Fruit fly (Drosophila melanogaster) whole organism, embryonic: ENCODE measurements around the gene scyl.

Experiments
- Awh ChIP-seq: fragments of 200-800 bp; sonication (Bioruptor generic); IDR thresholded peaks from 2 replicates; pipeline ENCODE4, ENCODE4 v1.3.6; 2022; ENCODE audit warnings: missing biosample characterization, missing genetic modification characterization
- CG10209 ChIP-seq: fragments of 200-800 bp; sonication (Bioruptor generic); optimal IDR thresholded peaks from 3 replicates; lab custom pipeline; 2017; ENCODE audit warnings: missing biosample characterization, mild to moderate bottlenecking, missing genetic modification characterization, missing genetic modification reagents
- CG11695 ChIP-seq: fragments of 200-800 bp; sonication (Bioruptor generic); IDR thresholded peaks from 3 replicates; pipeline ENCODE4 v1.3.6; 2022; ENCODE audit warnings: missing biosample characterization, missing genetic modification characterization
- CG12299 ChIP-seq: fragments of 200-800 bp; sonication (Bioruptor generic); optimal IDR thresholded peaks from 2 replicates; lab custom pipeline; 2018; ENCODE audit warnings: missing biosample characterization, mild to moderate bottlenecking, missing genetic modification characterization
- CG1602 ChIP-seq: fragments of 200-800 bp; sonication (Bioruptor generic); optimal IDR thresholded peaks from 3 replicates; lab custom pipeline; 2016; ENCODE audit warnings: missing biosample characterization, missing genetic modification characterization
- CG17829 ChIP-seq: fragments of 200-800 bp; optimal IDR thresholded peaks from 2 replicates; lab custom pipeline; 2019; ENCODE audit warnings: missing biosample characterization, mild to moderate bottlenecking, missing genetic modification characterization, moderate library complexity
- CG18599 ChIP-seq: fragments of 200-800 bp; sonication (Bioruptor generic); optimal IDR thresholded peaks from 3 replicates; lab custom pipeline; 2017; ENCODE audit warnings: missing biosample characterization, missing genetic modification characterization, mild to moderate bottlenecking, moderate library complexity, missing genetic modification reagents
- CG18619 ChIP-seq: fragments of 200-800 bp; sonication (Bioruptor generic); optimal IDR thresholded peaks from 3 replicates; lab custom pipeline; 2017; ENCODE audit warnings: missing biosample characterization, mild to moderate bottlenecking, missing genetic modification characterization
- CG2678 ChIP-seq: fragments of 200-800 bp; sonication (Bioruptor generic); optimal IDR thresholded peaks from 3 replicates; lab custom pipeline; 2019; ENCODE audit warnings: missing biosample characterization, mild to moderate bottlenecking, missing genetic modification characterization, moderate library complexity
- CG30403 ChIP-seq: fragments of 200-800 bp; sonication (Bioruptor generic); optimal IDR thresholded peaks from 3 replicates; lab custom pipeline; 2016; ENCODE audit warnings: missing biosample characterization, missing genetic modification characterization
- CG43689 ChIP-seq: fragments of 200-800 bp; sonication (Bioruptor generic); IDR thresholded peaks from 2 replicates; pipeline ENCODE4 v1.3.6; 2022; ENCODE audit warnings: missing biosample characterization, missing genetic modification characterization
- CG4854 ChIP-seq: fragments of 200-800 bp; sonication (Bioruptor generic); optimal IDR thresholded peaks from 2 replicates; lab custom pipeline; 2016; ENCODE audit warnings: missing biosample characterization, missing genetic modification characterization, inconsistent platforms
- CG5953 ChIP-seq: fragments of 200-800 bp; sonication (Bioruptor generic); IDR thresholded peaks from 2 replicates; pipeline ENCODE4 v1.3.6; 2022; ENCODE audit warnings: missing biosample characterization, missing genetic modification characterization
- CG6272 ChIP-seq: fragments of 200-800 bp; sonication (Bioruptor generic); IDR thresholded peaks from 2 replicates; pipeline ENCODE4 v1.3.6; 2022; ENCODE audit warnings: missing biosample characterization, missing genetic modification characterization
- CG7372 ChIP-seq: fragments of 200-800 bp; sonication (Bioruptor generic); IDR thresholded peaks from 2 replicates; pipeline ENCODE4 v1.3.6; 2022; ENCODE audit warnings: missing biosample characterization, missing genetic modification characterization
- CG9215 ChIP-seq: fragments of 200-800 bp; sonication (Bioruptor generic); IDR thresholded peaks from 2 replicates; pipeline ENCODE4 v1.3.6; 2022; ENCODE audit warnings: missing biosample characterization, missing genetic modification characterization
- CG9609 ChIP-seq: fragments of 200-800 bp; sonication (Bioruptor generic); optimal IDR thresholded peaks from 3 replicates; lab custom pipeline; 2016; ENCODE audit warnings: missing biosample characterization, missing genetic modification characterization
- D19B ChIP-seq: fragments of 200-800 bp; sonication (Bioruptor generic); optimal IDR thresholded peaks from 2 replicates; lab custom pipeline; 2017; ENCODE audit warnings: missing biosample characterization, mild to moderate bottlenecking, missing genetic modification characterization
- Doc3 ChIP-seq: fragments of 200-800 bp; sonication (Bioruptor generic); IDR thresholded peaks from 3 replicates; pipeline ENCODE4 v1.3.6; 2022; ENCODE audit warnings: missing biosample characterization, missing genetic modification characterization; ENCODE audit not compliant: partially characterized antibody
- Fer1 ChIP-seq: fragments of 200-800 bp; sonication (Bioruptor generic); optimal IDR thresholded peaks from 2 replicates; lab custom pipeline; 2017; ENCODE audit warnings: missing biosample characterization, mild to moderate bottlenecking, missing genetic modification characterization
- Gug ChIP-seq: fragments of 200-800 bp; sonication (Bioruptor generic); IDR thresholded peaks from 4 replicates; pipeline ENCODE4 v1.3.6; 2022; ENCODE audit warnings: missing biosample characterization, missing genetic modification characterization
- H15 ChIP-seq: fragments of 200-800 bp; sonication (Bioruptor generic); IDR thresholded peaks from 3 replicates; pipeline ENCODE4 v1.3.6; 2022; ENCODE audit warnings: missing biosample characterization, missing genetic modification characterization
- Hmx ChIP-seq: fragments of 200-800 bp; sonication (Bioruptor generic); optimal IDR thresholded peaks from 2 replicates; lab custom pipeline; 2016; ENCODE audit warnings: missing biosample characterization, missing genetic modification characterization
- Lpt ChIP-seq: fragments of >200 bp; optimal IDR thresholded peaks from 2 replicates; lab custom pipeline; 2018; ENCODE audit warnings: missing biosample characterization, missing genetic modification characterization
- MBD-R2 ChIP-seq: fragments of 200-800 bp; sonication (Bioruptor generic); IDR thresholded peaks from 2 replicates; pipeline ENCODE4 v1.3.6; 2022; ENCODE audit warnings: missing biosample characterization, missing genetic modification characterization
- MESR4 ChIP-seq: fragments of 200-800 bp; sonication (Bioruptor generic); optimal IDR thresholded peaks from 2 replicates; lab custom pipeline; 2018; ENCODE audit warnings: missing biosample characterization, mild to moderate bottlenecking, missing genetic modification characterization, moderate library complexity
- Myb ChIP-seq: fragments of 200-800 bp; sonication (Bioruptor generic); optimal IDR thresholded peaks from 2 replicates; lab custom pipeline; 2016; ENCODE audit warnings: missing biosample characterization, missing genetic modification characterization
- NC2β ChIP-seq: fragments of 200-800 bp; sonication (Bioruptor generic); optimal IDR thresholded peaks from 2 replicates; lab custom pipeline; 2016; ENCODE audit warnings: missing biosample characterization, missing genetic modification characterization
- Nf-YB ChIP-seq: fragments of 200-800 bp; sonication (Bioruptor generic); optimal IDR thresholded peaks from 3 replicates; lab custom pipeline; 2019; ENCODE audit warnings: missing biosample characterization, mild to moderate bottlenecking, missing genetic modification characterization, moderate library complexity
- Ptx1 ChIP-seq: fragments of 200-800 bp; sonication (Bioruptor generic); IDR thresholded peaks from 2 replicates; pipeline ENCODE4 v1.3.6; 2022; ENCODE audit warnings: missing biosample characterization, missing genetic modification characterization
- Sry-δ ChIP-seq: fragments of 200-800 bp; sonication (Bioruptor generic); optimal IDR thresholded peaks from 2 replicates; lab custom pipeline; 2016; ENCODE audit warnings: missing biosample characterization, missing genetic modification characterization
- TFAM ChIP-seq: fragments of 200-800 bp; sonication (Bioruptor generic); optimal IDR thresholded peaks from 2 replicates; lab custom pipeline; 2017; ENCODE audit warnings: missing biosample characterization, missing genetic modification characterization, inconsistent platforms
- Taf1 ChIP-seq: fragments of 200-800 bp; sonication (Bioruptor generic); IDR thresholded peaks from 2 replicates; pipeline ENCODE4 v1.3.6; 2022; ENCODE audit warnings: missing biosample characterization, missing genetic modification characterization
- Tbp ChIP-seq: fragments of >200 bp; optimal IDR thresholded peaks from 2 replicates; lab custom pipeline; 2018; ENCODE audit warnings: missing biosample characterization, missing genetic modification characterization
- ara ChIP-seq: fragments of 200-800 bp; sonication (Bioruptor generic); IDR thresholded peaks from 2 replicates; pipeline ENCODE4 v1.3.6; 2022; ENCODE audit warnings: missing biosample characterization, missing genetic modification characterization
- ato ChIP-seq: fragments of 200-800 bp; sonication (Bioruptor generic); IDR thresholded peaks from 2 replicates; pipeline ENCODE4 v1.3.6; 2022; ENCODE audit warnings: missing biosample characterization, missing genetic modification characterization; ENCODE audit not compliant: partially characterized antibody
- bbx ChIP-seq: fragments of 200-800 bp; sonication (Bioruptor generic); IDR thresholded peaks from 2 replicates; pipeline ENCODE4 v1.3.6; 2022; ENCODE audit warnings: missing biosample characterization, missing genetic modification characterization; ENCODE audit not compliant: partially characterized antibody
- caup ChIP-seq: fragments of 200-800 bp; sonication (Bioruptor generic); optimal IDR thresholded peaks from 3 replicates; lab custom pipeline; 2017; ENCODE audit warnings: missing biosample characterization, mild to moderate bottlenecking, missing genetic modification characterization, moderate library complexity; ENCODE audit not compliant: severe bottlenecking
- croc ChIP-seq: fragments of 200-800 bp; sonication (Bioruptor generic); conservative IDR thresholded peaks from 3 replicates; pipeline ENCODE4 v1.3.6; 2022; ENCODE audit warnings: missing biosample characterization, missing genetic modification characterization
- fd96Cb ChIP-seq: fragments of 200-800 bp; sonication (Bioruptor generic); optimal IDR thresholded peaks from 2 replicates; lab custom pipeline; 2018; ENCODE audit warnings: missing biosample characterization, mild to moderate bottlenecking, missing genetic modification characterization, moderate library complexity
- jing ChIP-seq: fragments of 200-800 bp; sonication (Bioruptor generic); optimal IDR thresholded peaks from 2 replicates; lab custom pipeline; 2018; ENCODE audit warnings: missing biosample characterization, mild to moderate bottlenecking, missing genetic modification characterization
- nau ChIP-seq: fragments of 200-800 bp; sonication (Bioruptor generic); optimal IDR thresholded peaks from 3 replicates; lab custom pipeline; 2017; ENCODE audit warnings: missing biosample characterization, mild to moderate bottlenecking, missing genetic modification characterization, missing genetic modification reagents
- pfk ChIP-seq: fragments of 200-800 bp; sonication (Bioruptor generic); optimal IDR thresholded peaks from 2 replicates; lab custom pipeline; 2018; ENCODE audit warnings: missing biosample characterization, mild to moderate bottlenecking, missing genetic modification characterization, moderate library complexity
- prd ChIP-seq, 3 experiments: fragments of >200 bp in 2 of 3; fragments of 200-800 bp in 1 of 3; sonication (Bioruptor generic) in 1 of 3; optimal IDR thresholded peaks in 2 of 3; IDR thresholded peaks in 1 of 3; 2 replicates in 2 of 3; 3 replicates in 1 of 3; pipeline versions ENCODE4 v1.3.6 to Lab custom; 2017 to 2022; ENCODE audit warnings: missing biosample characterization in 1 of 3, missing genetic modification characterization in 1 of 3
- run ChIP-seq: fragments of 200-800 bp; sonication (Bioruptor generic); optimal IDR thresholded peaks from 3 replicates; lab custom pipeline; 2018; ENCODE audit warnings: missing biosample characterization, mild to moderate bottlenecking, missing genetic modification characterization
- sima ChIP-seq: fragments of 200-800 bp; sonication (Bioruptor generic); optimal IDR thresholded peaks from 2 replicates; lab custom pipeline; 2016; ENCODE audit warnings: missing biosample characterization, missing genetic modification characterization
- stc ChIP-seq: fragments of 200-800 bp; sonication (Bioruptor generic); IDR thresholded peaks from 2 replicates; pipeline ENCODE4 v1.3.6; 2022; ENCODE audit warnings: missing biosample characterization, missing genetic modification characterization
- sug ChIP-seq: fragments of 200-800 bp; optimal IDR thresholded peaks from 2 replicates; lab custom pipeline; 2019; ENCODE audit warnings: missing biosample characterization, mild to moderate bottlenecking, missing genetic modification characterization, moderate library complexity
- trh ChIP-seq: fragments of 200-800 bp; sonication (Bioruptor generic); optimal IDR thresholded peaks from 2 replicates; lab custom pipeline; 2016; ENCODE audit warnings: missing biosample characterization, missing genetic modification characterization
- wor ChIP-seq: fragments of 200-800 bp; sonication (Bioruptor generic); IDR thresholded peaks from 2 replicates; pipeline ENCODE4 v1.3.6; 2022; ENCODE audit warnings: missing biosample characterization, missing genetic modification characterization
- zfh1 ChIP-seq: fragments of 200-800 bp; sonication (Bioruptor generic); IDR thresholded peaks from 3 replicates; pipeline ENCODE4 v1.3.6; 2022; ENCODE audit warnings: missing biosample characterization, missing genetic modification characterization

scyl gene

DNA sequence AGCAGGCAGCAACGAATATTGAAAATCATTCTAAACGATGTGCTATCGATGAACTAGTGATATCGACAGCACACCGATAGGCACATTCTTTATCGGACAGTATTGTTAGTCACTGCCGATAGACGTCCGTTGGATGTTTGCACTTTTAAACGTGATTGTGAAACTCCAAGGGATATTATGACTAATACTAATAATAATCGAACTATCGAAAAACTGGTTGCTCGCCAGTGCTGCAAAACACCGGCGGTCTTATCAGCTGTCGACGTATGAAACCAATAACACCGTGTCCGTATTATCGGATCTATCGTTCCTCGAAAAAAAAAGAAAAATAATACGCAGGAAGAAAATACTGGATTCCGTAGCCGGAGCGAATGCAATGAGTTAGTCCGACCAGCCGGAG, 41.6 kb upstream of the scyl start, which contains the start of the genes Ube3a and CG7600 (continued):
- TF ChIP-seq Doc3 = peak; percentile 99
- no peak for TF ChIP-seq CG9215 (GFP tag; lab: Robert Waterston, UW)
- peak; percentile 5 for TF ChIP-seq CG10209 (GFP tag; lab: Kevin White, UChicago)
- TF ChIP-seq jing (GFP tag; lab: Kevin White, UChicago) = no peak
- TF ChIP-seq croc (GFP tag; lab: Robert Waterston, UW) = no peak
- no peak for TF ChIP-seq pfk (GFP tag; lab: Kevin White, UChicago)
- no peak for TF ChIP-seq CG11695 (GFP tag; lab: Robert Waterston, UW)
- TF ChIP-seq H15 (GFP tag; lab: Robert Waterston, UW) = no peak
- no peak for TF ChIP-seq sima (GFP tag; lab: Kevin White, UChicago)
- TF ChIP-seq Ptx1 = no peak; the same call in 1 of the 2 replicates
- peak; percentile 31 for TF ChIP-seq CG30403
- peak; percentile 90 for TF ChIP-seq Sry-δ (GFP tag; lab: Kevin White, UChicago)
- no peak for TF ChIP-seq Taf1 (GFP tag; lab: Robert Waterston, UW)
- TF ChIP-seq bbx = peak; percentile 100
- no peak for TF ChIP-seq CG7372 (GFP tag; lab: Robert Waterston, UW)
- peak; percentile 69 for TF ChIP-seq CG17829
- peak; percentile 87 for TF ChIP-seq MBD-R2 (GFP tag; lab: Robert Waterston, UW)
- no peak for TF ChIP-seq Gug (GFP tag; lab: Robert Waterston, UW)
- TF ChIP-seq prd (optimal IDR thresholded peaks at IDR 0.05; lab: Kevin White, UChicago) = no peak
- peak; percentile 37; the same call in 2 of the 3 replicates for TF ChIP-seq prd (GFP tag; IDR thresholded peaks at IDR 0.05; lab: Robert Waterston, UW)
- no peak for TF ChIP-seq CG18619 (GFP tag; lab: Kevin White, UChicago)
- peak; percentile 99 for TF ChIP-seq Myb (GFP tag; lab: Kevin White, UChicago)
- TF ChIP-seq CG18599 (GFP tag; lab: Kevin White, UChicago) = peak; percentile 37
- TF ChIP-seq CG12299 (tag; lab: Kevin White, UChicago) = peak; percentile 42
- peak; percentile 69 for TF ChIP-seq Fer1
- TF ChIP-seq ato (GFP tag; lab: Robert Waterston, UW) = peak; percentile 100
- no peak for TF ChIP-seq Lpt (GFP tag; lab: Kevin White, UChicago)
- peak; percentile 45 for TF ChIP-seq CG2678 (tag; lab: Kevin White, UChicago)
- no peak for TF ChIP-seq fd96Cb (tag; lab: Kevin White, UChicago)
- no peak for TF ChIP-seq wor (GFP tag; lab: Robert Waterston, UW)
- TF ChIP-seq trh (GFP tag; lab: Kevin White, UChicago) = no peak
- no peak for TF ChIP-seq CG5953 (GFP tag; lab: Robert Waterston, UW)
- TF ChIP-seq MESR4 (GFP tag; lab: Kevin White, UChicago) = peak; percentile 81
- TF ChIP-seq CG6272 (GFP tag; lab: Robert Waterston, UW) = no peak
- TF ChIP-seq ara (GFP tag; lab: Robert Waterston, UW) = no peak
- TF ChIP-seq CG4854 (GFP tag; lab: Kevin White, UChicago) = peak; percentile 25
- TF ChIP-seq D19B (GFP tag; lab: Kevin White, UChicago) = no peak
- TF ChIP-seq Hmx (GFP tag; lab: Kevin White, UChicago) = no peak
- peak; percentile 6 for TF ChIP-seq CG1602
- TF ChIP-seq zfh1 (GFP tag; lab: Robert Waterston, UW) = no peak
- TF ChIP-seq run = peak; percentile 2
- TF ChIP-seq CG9609 (GFP tag; lab: Kevin White, UChicago) = no peak
- peak; percentile 66 for TF ChIP-seq sug
- no peak for TF ChIP-seq Awh (GFP tag; lab: Robert Waterston, UW)
- no peak for TF ChIP-seq TFAM (GFP tag; lab: Kevin White, UChicago)
- TF ChIP-seq caup (GFP tag; lab: Kevin White, UChicago) = peak; percentile 53
- TF ChIP-seq nau = peak; percentile 40
- peak; percentile 9 for TF ChIP-seq Nf-YB (GFP tag; lab: Kevin White, UChicago)
- TF ChIP-seq stc (GFP tag; lab: Robert Waterston, UW) = no peak
- peak; percentile 65 for TF ChIP-seq NC2β (GFP tag; lab: Kevin White, UChicago)
- TF ChIP-seq CG43689 (GFP tag; lab: Robert Waterston, UW) = no peak
- TF ChIP-seq Tbp (GFP tag; lab: Kevin White, UChicago) = no peak
